Fruit fly (Drosophila melanogaster) whole organism, embryonic: ENCODE data around the gene CG42852.

ENCODE experiments used
- Adf1 ChIP-seq: fragments of 200-800 bp; sonication (Bioruptor generic); IDR thresholded peaks from 2 replicates; pipeline ENCODE4 v1.3.6; 2022; ENCODE audit warnings: missing biosample characterization, missing genetic modification characterization
- B-H1 ChIP-seq: fragments of 200-800 bp; sonication (Bioruptor generic); IDR thresholded peaks from 3 replicates; pipeline ENCODE4 v1.3.6; 2022; ENCODE audit warnings: missing biosample characterization, missing genetic modification characterization
- B-H2 ChIP-seq: fragments of 200-800 bp; sonication (Bioruptor generic); optimal IDR thresholded peaks from 2 replicates; lab custom pipeline; 2018; ENCODE audit warnings: missing biosample characterization, mild to moderate bottlenecking, missing genetic modification characterization
- Blimp-1 ChIP-seq: fragments of 200-800 bp; sonication (Bioruptor generic); optimal IDR thresholded peaks from 3 replicates; lab custom pipeline; 2018; ENCODE audit warnings: missing biosample characterization, missing genetic modification characterization, mild to moderate bottlenecking, moderate library complexity, missing genetic modification reagents
- Bteb2 ChIP-seq: fragments of 200-800 bp; sonication (Bioruptor generic); optimal IDR thresholded peaks from 2 replicates; lab custom pipeline; 2016; ENCODE audit warnings: missing biosample characterization, missing genetic modification characterization
- CG10366 ChIP-seq: fragments of 200-800 bp; sonication (Bioruptor generic); IDR thresholded peaks from 2 replicates; pipeline ENCODE4 v1.3.6; 2022; ENCODE audit warnings: missing biosample characterization, missing genetic modification characterization
- CG11504 ChIP-seq: fragments of 200-800 bp; sonication (Bioruptor generic); optimal IDR thresholded peaks from 3 replicates; lab custom pipeline; 2019; ENCODE audit warnings: missing biosample characterization, mild to moderate bottlenecking, missing genetic modification characterization, moderate library complexity
- CG13424 ChIP-seq: fragments of 200-800 bp; sonication (Bioruptor generic); optimal IDR thresholded peaks from 2 replicates; lab custom pipeline; 2019; ENCODE audit warnings: missing biosample characterization, mild to moderate bottlenecking, missing genetic modification characterization, moderate library complexity
- CG15514 ChIP-seq: fragments of 200-800 bp; sonication (Bioruptor generic); optimal IDR thresholded peaks from 3 replicates; lab custom pipeline; 2017; ENCODE audit warnings: missing biosample characterization, missing genetic modification characterization, mild to moderate bottlenecking, moderate library complexity, missing genetic modification reagents
- CG1647 ChIP-seq: fragments of 200-800 bp; sonication (Bioruptor generic); optimal IDR thresholded peaks from 3 replicates; lab custom pipeline; 2016; ENCODE audit warnings: missing biosample characterization, missing genetic modification characterization
- CG17186 ChIP-seq: fragments of 200-800 bp; sonication (Bioruptor generic); optimal IDR thresholded peaks from 3 replicates; lab custom pipeline; 2017; ENCODE audit warnings: missing biosample characterization, missing genetic modification reagents, missing genetic modification characterization
- CG17359 ChIP-seq: fragments of 200-800 bp; sonication (Bioruptor generic); optimal IDR thresholded peaks from 3 replicates; lab custom pipeline; 2018; ENCODE audit warnings: missing biosample characterization, mild to moderate bottlenecking, missing genetic modification characterization, moderate library complexity
- CG17568 ChIP-seq: fragments of 200-800 bp; sonication (Bioruptor generic); optimal IDR thresholded peaks from 2 replicates; lab custom pipeline; 2018; ENCODE audit warnings: missing biosample characterization, mild to moderate bottlenecking, missing genetic modification characterization, moderate library complexity
- CG2129 ChIP-seq: fragments of 200-800 bp; sonication (Bioruptor generic); IDR thresholded peaks from 2 replicates; pipeline ENCODE4 v1.3.6; 2022; ENCODE audit warnings: missing biosample characterization, missing genetic modification characterization; ENCODE audit not compliant: partially characterized antibody
- CG30431 ChIP-seq: fragments of 200-800 bp; sonication (Bioruptor generic); optimal IDR thresholded peaks from 2 replicates; lab custom pipeline; 2017; ENCODE audit warnings: missing biosample characterization, missing genetic modification characterization
- CG43689 ChIP-seq: fragments of 200-800 bp; sonication (Bioruptor generic); IDR thresholded peaks from 2 replicates; pipeline ENCODE4 v1.3.6; 2022; ENCODE audit warnings: missing biosample characterization, missing genetic modification characterization
- CG4730 ChIP-seq: fragments of 200-800 bp; sonication (Bioruptor generic); IDR thresholded peaks from 2 replicates; pipeline ENCODE4 v1.3.6; 2022; ENCODE audit warnings: missing biosample characterization, missing genetic modification characterization
- CG4820 ChIP-seq: fragments of 200-800 bp; sonication (Bioruptor generic); optimal IDR thresholded peaks from 3 replicates; lab custom pipeline; 2016; ENCODE audit warnings: missing biosample characterization, missing genetic modification characterization
- CG6272 ChIP-seq: fragments of 200-800 bp; sonication (Bioruptor generic); IDR thresholded peaks from 2 replicates; pipeline ENCODE4 v1.3.6; 2022; ENCODE audit warnings: missing biosample characterization, missing genetic modification characterization
- CG7357 ChIP-seq: fragments of 200-800 bp; sonication (Bioruptor generic); IDR thresholded peaks from 3 replicates; pipeline ENCODE4 v1.3.6; 2022; ENCODE audit warnings: missing biosample characterization, missing genetic modification characterization
- CG7556 ChIP-seq: fragments of 200-800 bp; sonication (Bioruptor generic); optimal IDR thresholded peaks from 2 replicates; lab custom pipeline; 2017; ENCODE audit warnings: missing biosample characterization, mild to moderate bottlenecking, missing genetic modification characterization
- CG8290 ChIP-seq, 3 experiments: fragments of 200-800 bp; sonication (Bioruptor generic); optimal IDR thresholded peaks; 2 replicates each; lab custom pipeline; 2016 to 2019; ENCODE audit warnings: missing biosample characterization in 3 of 3, missing genetic modification characterization in 3 of 3, mild to moderate bottlenecking in 2 of 3, moderate library complexity in 1 of 3
- CG8359 ChIP-seq: fragments of 200-800 bp; sonication (Bioruptor generic); optimal IDR thresholded peaks from 2 replicates; lab custom pipeline; 2017; ENCODE audit warnings: missing biosample characterization, mild to moderate bottlenecking, missing genetic modification characterization, borderline replicate concordance
- D19A ChIP-seq: fragments of 200-800 bp; optimal IDR thresholded peaks from 3 replicates; lab custom pipeline; 2019; ENCODE audit warnings: missing biosample characterization, mild to moderate bottlenecking, missing genetic modification characterization, moderate library complexity
- Drgx ChIP-seq: fragments of 200-800 bp; sonication (Bioruptor generic); IDR thresholded peaks from 2 replicates; pipeline ENCODE4 v1.3.6; 2022; ENCODE audit warnings: missing biosample characterization, missing genetic modification characterization
- Fer2 ChIP-seq: fragments of 200-800 bp; sonication (Bioruptor generic); optimal IDR thresholded peaks from 2 replicates; lab custom pipeline; 2018; ENCODE audit warnings: missing biosample characterization, mild to moderate bottlenecking, missing genetic modification characterization, moderate library complexity
- Max ChIP-seq: fragments of 200-800 bp; sonication (Bioruptor generic); optimal IDR thresholded peaks from 2 replicates; lab custom pipeline; 2016; ENCODE audit warnings: missing biosample characterization, mild to moderate bottlenecking, missing genetic modification characterization
- Med ChIP-seq: fragments of 200-800 bp; sonication (Bioruptor generic); peaks from one replicate; lab custom pipeline; 2016; ENCODE audit warnings: missing biosample characterization, missing genetic modification characterization, mild to moderate bottlenecking, inconsistent platforms, moderate library complexity
- Mrtf ChIP-seq: fragments of 200-800 bp; sonication (Bioruptor generic); IDR thresholded peaks from 3 replicates; pipeline ENCODE4 v1.3.6; 2022; ENCODE audit warnings: missing biosample characterization, missing genetic modification characterization
- Neu2 ChIP-seq: fragments of 200-800 bp; sonication (Bioruptor generic); optimal IDR thresholded peaks from 3 replicates; lab custom pipeline; 2016; ENCODE audit warnings: missing biosample characterization, missing genetic modification characterization, borderline replicate concordance
- abd-A ChIP-seq: fragments of 200-800 bp; sonication (Bioruptor generic); optimal IDR thresholded peaks from 3 replicates; lab custom pipeline; 2019; ENCODE audit warnings: missing biosample characterization, mild to moderate bottlenecking, missing genetic modification characterization, moderate library complexity
- amos ChIP-seq: fragments of 200-800 bp; sonication (Bioruptor generic); IDR thresholded peaks from 2 replicates; pipeline ENCODE4 v1.3.6; 2022; ENCODE audit warnings: missing biosample characterization, missing genetic modification characterization; ENCODE audit not compliant: partially characterized antibody
- ap ChIP-seq: fragments of 200-800 bp; sonication (Bioruptor generic); IDR thresholded peaks from 2 replicates; pipeline ENCODE4 v1.3.6; 2022; ENCODE audit warnings: missing biosample characterization, missing genetic modification characterization
- corto ChIP-seq: fragments of 200-800 bp; sonication (Bioruptor generic); optimal IDR thresholded peaks from 2 replicates; lab custom pipeline; 2016; ENCODE audit warnings: missing biosample characterization, mild to moderate bottlenecking, missing genetic modification characterization, moderate library complexity
- crol ChIP-seq: fragments of 200-800 bp; sonication (Bioruptor generic); IDR thresholded peaks from 2 replicates; pipeline ENCODE4 v1.3.6; 2022; ENCODE audit warnings: missing biosample characterization, missing genetic modification characterization
- crp ChIP-seq, 2 experiments: fragments of 200-800 bp; sonication (Bioruptor generic); optimal IDR thresholded peaks; 2 replicates in 1 of 2; 3 replicates in 1 of 2; lab custom pipeline; 2017; ENCODE audit warnings: missing biosample characterization in 2 of 2, missing genetic modification characterization in 2 of 2, mild to moderate bottlenecking in 1 of 2, moderate library complexity in 1 of 2
- disco-r ChIP-seq: fragments of 200-800 bp; sonication (Bioruptor generic); optimal IDR thresholded peaks from 2 replicates; lab custom pipeline; 2016; ENCODE audit warnings: missing biosample characterization, missing genetic modification characterization
- dm ChIP-seq: fragments of 200-800 bp; sonication (Bioruptor generic); optimal IDR thresholded peaks from 3 replicates; lab custom pipeline; 2016; ENCODE audit warnings: missing biosample characterization, missing genetic modification characterization
- en ChIP-seq: fragments of 200-800 bp; sonication (Bioruptor generic); optimal IDR thresholded peaks from 2 replicates; lab custom pipeline; 2016; ENCODE audit warnings: missing biosample characterization, missing genetic modification characterization
- eyg ChIP-seq: fragments of 200-800 bp; sonication (Bioruptor generic); optimal IDR thresholded peaks from 3 replicates; lab custom pipeline; 2016; ENCODE audit warnings: missing biosample characterization, missing genetic modification characterization
- fu2 ChIP-seq: fragments of 200-800 bp; sonication (Bioruptor generic); optimal IDR thresholded peaks from 2 replicates; lab custom pipeline; 2016; ENCODE audit warnings: missing biosample characterization, missing genetic modification characterization
- hth ChIP-seq: fragments of >200 bp; optimal IDR thresholded peaks from 2 replicates; lab custom pipeline; 2017; ENCODE audit warnings: inconsistent platforms
- pita ChIP-seq: fragments of 200-800 bp; sonication (Bioruptor generic); optimal IDR thresholded peaks from 2 replicates; lab custom pipeline; 2017; ENCODE audit warnings: missing biosample characterization, mild to moderate bottlenecking, missing genetic modification characterization
- shn ChIP-seq: fragments of 200-800 bp; sonication (Bioruptor generic); optimal IDR thresholded peaks from 3 replicates; lab custom pipeline; 2016; ENCODE audit warnings: missing biosample characterization, missing genetic modification characterization
- slou ChIP-seq: fragments of 200-800 bp; sonication (Bioruptor generic); optimal IDR thresholded peaks from 3 replicates; lab custom pipeline; 2016; ENCODE audit warnings: missing biosample characterization, missing genetic modification characterization
- slp2 ChIP-seq: fragments of 200-800 bp; sonication (Bioruptor generic); optimal IDR thresholded peaks from 2 replicates; lab custom pipeline; 2016; ENCODE audit warnings: missing biosample characterization, missing genetic modification characterization
- stwl ChIP-seq: fragments of 200-800 bp; sonication (Bioruptor generic); optimal IDR thresholded peaks from 3 replicates; lab custom pipeline; 2018; ENCODE audit warnings: missing biosample characterization, mild to moderate bottlenecking, missing genetic modification characterization, moderate library complexity
- tap ChIP-seq: fragments of 200-800 bp; optimal IDR thresholded peaks from 3 replicates; lab custom pipeline; 2019; ENCODE audit warnings: missing biosample characterization, mild to moderate bottlenecking, missing genetic modification characterization, moderate library complexity
- tin ChIP-seq: fragments of 200-800 bp; sonication (Bioruptor generic); optimal IDR thresholded peaks from 3 replicates; lab custom pipeline; 2016; ENCODE audit warnings: missing biosample characterization, missing genetic modification characterization
- tll ChIP-seq, 2 experiments: fragments of 200-800 bp in 1 of 2; fragments of >200 bp in 1 of 2; sonication (Bioruptor generic) in 1 of 2; optimal IDR thresholded peaks; 2 replicates each; lab custom pipeline; 2017 to 2019; ENCODE audit warnings: missing biosample characterization in 2 of 2, missing genetic modification characterization in 2 of 2, mild to moderate bottlenecking in 1 of 2, moderate library complexity in 1 of 2

Gene CG42852

dm6 chr3L:16779704-16780173 is 24.4 kb downstream of the CG42852 start, which contains the start of the genes mus302 and CG9705 (continued):
- TF ChIP-seq shn (GFP tag; lab: Kevin White, UChicago) (no peak), CG15514 (GFP tag; lab: Kevin White, UChicago) (no peak), fu2 (no peak), tap (tag; lab: Kevin White, UChicago) (peak; percentile 1), en (GFP tag; lab: Kevin White, UChicago) (no peak), Neu2 (GFP tag; lab: Kevin White, UChicago) (no peak), CG4820 (peak; percentile 8), corto (GFP tag; lab: Kevin White, UChicago) (no peak), CG13424 (tag; lab: Kevin White, UChicago) (peak; percentile 62), CG2129 (peak; percentile 58; the same call in 1 of the 2 replicates), D19A (tag; lab: Kevin White, UChicago) (peak; percentile 12), Bteb2 (peak; percentile 2), Med (peak; percentile 80), ap (GFP tag; lab: Robert Waterston, UW) (no peak), CG8290 (GFP tag; optimal IDR thresholded peaks at IDR 0.05; lab: Kevin White, UChicago) (peak; percentile 31), CG8290 (tag; optimal IDR thresholded peaks at IDR 0.05; lab: Kevin White, UChicago) (no peak), Adf1 (GFP tag; lab: Robert Waterston, UW) (no peak), crp (GFP tag; optimal IDR thresholded peaks at IDR 0.05; lab: Kevin White, UChicago) (no peak), Max (GFP tag; lab: Kevin White, UChicago) (peak; percentile 11), Mrtf (no peak), amos (peak; percentile 56), CG7556 (GFP tag; lab: Kevin White, UChicago) (peak; percentile 28), CG10366 (GFP tag; lab: Robert Waterston, UW) (peak; percentile 38; the same call in 1 of the 2 replicates), CG7357 (GFP tag; lab: Robert Waterston, UW) (peak; percentile 78), disco-r (GFP tag; lab: Kevin White, UChicago) (no peak), crol (no peak), CG11504 (tag; lab: Kevin White, UChicago) (no peak), Fer2 (tag; lab: Kevin White, UChicago) (peak; percentile 38), slp2 (GFP tag; lab: Kevin White, UChicago) (no peak), CG8359 (GFP tag; lab: Kevin White, UChicago) (no peak), CG17359 (tag; lab: Kevin White, UChicago) (peak; percentile 49), CG17186 (GFP tag; lab: Kevin White, UChicago) (no peak), Drgx (no peak), CG6272 (GFP tag; lab: Robert Waterston, UW) (0 out of 2 replicates have a peak, but pooled peaks have one; percentile 18), CG1647 (GFP tag; lab: Kevin White, UChicago) (no peak), CG30431 (GFP tag; lab: Kevin White, UChicago) (no peak), CG17568 (GFP tag; lab: Kevin White, UChicago) (no peak), hth (lab: Kevin White, UChicago) (no peak), CG4730 (GFP tag; lab: Robert Waterston, UW) (no peak), slou (GFP tag; lab: Kevin White, UChicago) (peak; percentile 49), tll (GFP tag; optimal IDR thresholded peaks at IDR 0.05; lab: Kevin White, UChicago) (peak in 1 of 2 experiments; percentile 40), pita (GFP tag; lab: Kevin White, UChicago) (no peak), CG43689 (GFP tag; lab: Robert Waterston, UW) (no peak), B-H2 (GFP tag; lab: Kevin White, UChicago) (no peak), stwl (tag; lab: Kevin White, UChicago) (peak; percentile 4), abd-A (no peak), B-H1 (GFP tag; lab: Robert Waterston, UW) (no peak), dm (GFP tag; lab: Kevin White, UChicago) (no peak), tin (GFP tag; lab: Kevin White, UChicago) (peak; percentile 34), Blimp-1 (GFP tag; lab: Kevin White, UChicago) (peak; percentile 31), eyg (GFP tag; lab: Kevin White, UChicago) (no peak)
